Worm (Caenorhabditis elegans) whole organism, late embryonic: ENCODE measurements around the gene K12H6.5.

ENCODE experiments used
- ama-1 ChIP-seq: fragments of 150-350 bp; optimal IDR thresholded peaks from 2 replicates; lab custom pipeline; 2014
- ceh-19 ChIP-seq: fragments of 200-800 bp; sonication (Bioruptor generic); optimal IDR thresholded peaks from 2 replicates; lab custom pipeline; 2018; ENCODE audit warnings: mild to moderate bottlenecking, missing genetic modification characterization, missing compliant biosample characterization
- ceh-48 ChIP-seq: sonication (generic microtip); optimal IDR thresholded peaks from 2 replicates; lab custom pipeline; 2016; ENCODE audit warnings: missing genetic modification characterization, inconsistent platforms, missing compliant biosample characterization
- hlh-6 ChIP-seq: sonication (generic microtip); optimal IDR thresholded peaks from 2 replicates; lab custom pipeline; 2016; ENCODE audit warnings: missing genotype, missing genetic modification characterization, missing compliant biosample characterization
- sox-2 ChIP-seq: fragments of 200-800 bp; sonication (Bioruptor generic); IDR thresholded peaks from 2 replicates; pipeline ENCODE4 v1.3.6; 2022; ENCODE audit warnings: missing genetic modification reagents, missing genetic modification characterization, missing compliant biosample characterization

K12H6.5 gene

DNA sequence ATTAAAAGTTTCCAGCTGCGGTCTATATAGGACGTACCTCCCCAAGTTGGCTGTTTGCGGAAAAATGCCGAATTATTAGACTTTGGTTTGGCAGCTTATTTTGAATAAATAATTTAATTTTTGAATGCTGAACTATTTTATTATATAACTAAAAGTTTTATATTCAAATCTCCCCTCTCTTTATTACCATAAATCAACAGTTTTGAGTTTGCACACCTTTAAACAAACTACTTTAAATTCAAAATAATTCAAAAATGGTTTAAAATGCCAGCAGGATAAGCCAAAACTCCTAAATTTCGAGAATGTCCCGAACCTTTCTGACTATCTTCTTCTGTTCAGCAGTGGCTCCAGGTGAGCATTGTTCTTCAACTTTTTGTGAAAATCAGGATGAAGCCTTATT lies 46.7 kb downstream of the K12H6.5 start, which contains the start of gene F08D12.3:
Gene F08D12.3, plus strand, starts transcription at position 301 of the 400 bp plus-strand sequence.
- TF ChIP-seq ceh-48 (tag; lab: Kevin White, UChicago): no peak
- TF ChIP-seq sox-2 (GFP tag; lab: Robert Waterston, UW): no peak
- TF ChIP-seq hlh-6 (tag; lab: Kevin White, UChicago): no peak
- TF ChIP-seq, all 69 proteins: peak for 0

DNA sequence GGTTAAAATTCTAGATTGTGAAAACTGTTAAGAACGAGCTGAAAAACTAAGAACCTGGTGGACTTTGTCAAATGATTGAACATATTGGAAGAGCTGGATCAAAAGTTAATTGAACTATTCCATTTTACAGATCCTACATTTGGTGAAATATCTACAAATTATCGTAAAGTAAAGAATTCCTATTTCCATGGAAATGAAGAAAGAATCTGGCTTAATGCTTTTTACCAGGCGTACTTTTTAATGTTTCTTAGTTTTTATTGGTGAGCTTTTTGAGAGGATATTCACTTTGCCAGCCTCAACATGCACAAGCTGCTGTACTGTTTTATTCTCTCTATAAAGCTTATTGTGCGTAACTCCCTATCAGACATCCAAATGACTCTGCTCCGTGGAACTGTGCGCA lies 48.1 kb downstream of the K12H6.5 start, which contains the start of gene F08D12.4:
Gene F08D12.4, plus strand, starts transcription at position 301 of the 400 bp plus-strand sequence.
- no peak for TF ChIP-seq ceh-19 (GFP tag; lab: Kevin White, UChicago)
- no peak for TF ChIP-seq ama-1 (lab: Kevin White, UChicago)
- TF ChIP-seq, all 69 proteins: peak for 0
